Fruit fly (Drosophila melanogaster): ENCODE data around the gene kek4.

DNA sequence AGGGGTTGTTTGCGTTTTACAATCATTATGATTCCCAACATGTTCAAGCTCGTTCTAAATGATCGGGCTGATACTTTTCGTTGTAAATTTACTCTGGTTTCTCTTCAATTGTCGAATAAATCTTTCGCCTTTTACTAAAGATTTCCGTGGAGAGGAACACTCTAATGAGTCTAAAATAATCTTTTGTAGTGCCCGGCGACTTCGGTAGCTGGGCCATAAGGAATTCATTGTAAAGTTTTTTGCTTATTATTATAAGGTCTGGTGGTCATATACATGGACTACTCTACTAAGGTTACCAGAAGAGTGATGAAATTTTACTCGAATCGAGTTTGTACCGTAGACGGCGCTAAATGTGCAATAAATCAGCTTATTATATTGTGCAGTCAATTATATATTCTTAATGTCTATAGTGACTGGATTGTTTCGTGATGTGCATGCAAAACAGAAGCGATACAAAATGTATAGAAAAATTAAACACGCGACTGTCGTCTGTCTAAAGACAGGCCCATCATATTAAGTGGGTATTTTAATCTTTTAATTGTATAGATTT lies 29.7 kb upstream of the kek4 start:
- TF ChIP-seq CG16779 (tag; optimal IDR thresholded peaks at IDR 0.05) (no peak), CG11762 (GFP tag; optimal IDR thresholded peaks at IDR 0.05; ENCODE audit: insufficient read depth) (no peak), Hr39 (GFP tag; optimal IDR thresholded peaks at IDR 0.05) (no peak), CG11902 (GFP tag; optimal IDR thresholded peaks at IDR 0.05) (no peak), CG3919 (GFP tag; optimal IDR thresholded peaks at IDR 0.05) (no peak), dsx (GFP tag; optimal IDR thresholded peaks at IDR 0.05; ENCODE audit: poor library complexity, severe bottlenecking) (no peak), CG4318 (GFP tag; optimal IDR thresholded peaks at IDR 0.05) (no peak), CG8319 (GFP tag; optimal IDR thresholded peaks at IDR 0.05) (no peak), CG8119 (GFP tag; IDR thresholded peaks at IDR 0.05) (no peak)

Measured in whole organism, prepupa.